Fruit fly (Drosophila melanogaster) S2 (cell line): ENCODE measurements around the gene Polr2F.

Experiments
- CG8478 ChIP-seq: fragments of >200 bp; optimal IDR thresholded peaks from 2 replicates; lab custom pipeline; 2018
- CTCF ChIP-seq, 2 experiments: fragments of >200 bp; optimal IDR thresholded peaks; 2 replicates each; lab custom pipeline; 2018

dm6 chr3R:5420454-5420853 lies 48.9 kb downstream of the Polr2F start:
- no peak for TF ChIP-seq CG8478 (lab: Kevin White, UChicago)
- TF ChIP-seq CTCF (optimal IDR thresholded peaks at IDR 0.05; lab: Kevin White, UChicago) = no peak
